Worm (Caenorhabditis elegans) whole organism, L2 larva: ENCODE results near the gene F14D2.15.
A peak's percentile ranks its signal among the peaks of the same experiment; 100 is the strongest.

Source experiments
- Y55F3AM.14 ChIP-seq: fragments of 200-800 bp; sonication (Bioruptor generic); optimal IDR thresholded peaks from 2 replicates; lab custom pipeline; 2018; ENCODE audit warnings: mild to moderate bottlenecking, missing genetic modification characterization, missing compliant biosample characterization
- blmp-1 ChIP-seq: sonication (generic microtip); optimal IDR thresholded peaks from 2 replicates; lab custom pipeline; 2017; ENCODE audit warnings: missing genetic modification characterization, mild to moderate bottlenecking, missing compliant biosample characterization, antibody characterized with exemption, moderate library complexity; ENCODE audit not compliant: insufficient read depth
- fos-1 ChIP-seq: fragments of 150-350 bp; optimal IDR thresholded peaks from 2 replicates; lab custom pipeline; 2014; ENCODE audit warnings: missing biosample characterization, missing genetic modification characterization
- nhr-237 ChIP-seq: fragments of 150-350 bp; optimal IDR thresholded peaks from 2 replicates; lab custom pipeline; 2014; ENCODE audit warnings: missing biosample characterization, missing genetic modification characterization
- sma-9 ChIP-seq, 2 experiments: fragments of 150-350 bp in 1 of 2; sonication (generic microtip) in 1 of 2; optimal IDR thresholded peaks; 2 replicates each; lab custom pipeline; 2014 to 2016; ENCODE audit warnings: missing genetic modification characterization in 2 of 2, mild to moderate bottlenecking in 1 of 2, missing biosample characterization in 1 of 2, missing compliant biosample characterization in 1 of 2, missing genetic modification reagents in 1 of 2, moderate library complexity in 1 of 2
- unc-62 ChIP-seq: fragments of 150-350 bp; optimal IDR thresholded peaks from 2 replicates; lab custom pipeline; 2014; ENCODE audit warnings: missing biosample characterization, missing genetic modification reagents, missing genetic modification characterization

- TF ChIP-seq sma-9 (GFP tag; optimal IDR thresholded peaks at IDR 0.05; lab: Kevin White, UChicago) (no peak), sma-9 (tag; optimal IDR thresholded peaks at IDR 0.05; lab: Kevin White, UChicago) (no peak), unc-62 (no peak), nhr-237 (no peak), Y55F3AM.14 (no peak), blmp-1 (tag; lab: Kevin White, UChicago) (no peak), fos-1 (tag; lab: Kevin White, UChicago) (peak; percentile 45)
These were observed 47.0 kb downstream of the F14D2.15 start, which contains the start of gene btb-16 for ce11 chrII:3296644-3297043.
